Worm (Caenorhabditis elegans) whole organism, L1 larva: ENCODE results near the gene F58F6.5.

Experiments used
- C16A3.4 ChIP-seq: fragments of 150-350 bp; optimal IDR thresholded peaks from 2 replicates; lab custom pipeline; 2014; ENCODE audit warnings: missing biosample characterization, missing genetic modification characterization
- C34B4.2 ChIP-seq: sonication (generic microtip); optimal IDR thresholded peaks from 2 replicates; lab custom pipeline; 2017; ENCODE audit warnings: mild to moderate bottlenecking, missing genetic modification characterization, missing compliant biosample characterization
- alr-1 ChIP-seq: fragments of 200-800 bp; sonication (Bioruptor generic); optimal IDR thresholded peaks from 2 replicates; lab custom pipeline; 2018; ENCODE audit warnings: borderline replicate concordance, mild to moderate bottlenecking, missing genetic modification characterization, missing compliant biosample characterization
- ama-1 ChIP-seq: fragments of 150-350 bp; optimal IDR thresholded peaks from 2 replicates; lab custom pipeline; 2014
- blmp-1 ChIP-seq: fragments of 150-350 bp; optimal IDR thresholded peaks from 2 replicates; lab custom pipeline; 2014; ENCODE audit warnings: missing biosample characterization, missing genetic modification characterization
- ceh-8 ChIP-seq: fragments of 200-800 bp; sonication (Bioruptor generic); optimal IDR thresholded peaks from 2 replicates; lab custom pipeline; 2018; ENCODE audit warnings: mild to moderate bottlenecking, missing genetic modification characterization, moderate library complexity, missing compliant biosample characterization
- ceh-88 ChIP-seq: fragments of 200-800 bp; sonication (Bioruptor generic); IDR thresholded peaks from 2 replicates; pipeline ENCODE4 v1.3.6; 2022; ENCODE audit warnings: missing genetic modification characterization, missing compliant biosample characterization
- dsc-1 ChIP-seq: sonication (generic microtip); optimal IDR thresholded peaks from 2 replicates; lab custom pipeline; 2016; ENCODE audit warnings: mild to moderate bottlenecking, missing genetic modification characterization, missing compliant biosample characterization
- efl-1 ChIP-seq, 4 experiments: fragments of 150-350 bp; optimal IDR thresholded peaks in 3 of 4; peaks in 1 of 4; 1 replicate in 1 of 4; 2 replicates in 3 of 4; lab custom pipeline; 2014; ENCODE audit warnings: missing biosample characterization in 2 of 4, missing genetic modification characterization in 2 of 4, missing genetic modification reagents in 2 of 4
- egl-27 ChIP-seq, 2 experiments: fragments of 150-350 bp in 1 of 2; sonication (generic microtip); optimal IDR thresholded peaks; 3 replicates each; lab custom pipeline; 2017 to 2018; ENCODE audit warnings: missing biosample characterization in 2 of 2, missing genetic modification characterization in 2 of 2, missing genetic modification reagents in 2 of 2
- elt-3 ChIP-seq, 6 experiments: fragments of 150-350 bp in 1 of 6; sonication (generic microtip); optimal IDR thresholded peaks; 2 replicates each; lab custom pipeline; 2017 to 2018; ENCODE audit warnings: missing biosample characterization in 6 of 6, missing genetic modification characterization in 6 of 6, inconsistent platforms in 1 of 6
- ets-5 ChIP-seq: fragments of 200-800 bp; sonication (Bioruptor generic); IDR thresholded peaks from 2 replicates; pipeline ENCODE4 v1.3.6; 2022; ENCODE audit warnings: missing genetic modification characterization, missing compliant biosample characterization
- fkh-10 ChIP-seq: sonication (generic microtip); optimal IDR thresholded peaks from 2 replicates; lab custom pipeline; 2017; ENCODE audit warnings: missing biosample characterization, missing genetic modification reagents, missing genetic modification characterization
- fkh-8 ChIP-seq: sonication (generic microtip); optimal IDR thresholded peaks from 2 replicates; lab custom pipeline; 2016; ENCODE audit warnings: mild to moderate bottlenecking, missing genetic modification characterization, missing compliant biosample characterization
- grh-1 ChIP-seq: fragments of 200-800 bp; sonication (Bioruptor generic); IDR thresholded peaks from 2 replicates; pipeline ENCODE4 v1.3.6; 2022; ENCODE audit warnings: missing genetic modification reagents, missing genetic modification characterization, missing compliant biosample characterization
- hlh-17 ChIP-seq: fragments of 200-800 bp; sonication (Bioruptor generic); optimal IDR thresholded peaks from 2 replicates; lab custom pipeline; 2018; ENCODE audit warnings: missing genetic modification characterization, mild to moderate bottlenecking, missing compliant biosample characterization, moderate library complexity, borderline replicate concordance
- hpl-2 ChIP-seq: fragments of 150-350 bp; optimal IDR thresholded peaks from 2 replicates; lab custom pipeline; 2014; ENCODE audit warnings: missing biosample characterization, missing genetic modification reagents, missing genetic modification characterization
- irx-1 ChIP-seq: sonication (generic microtip); optimal IDR thresholded peaks from 2 replicates; lab custom pipeline; 2016; ENCODE audit warnings: missing genetic modification characterization, missing compliant biosample characterization
- lin-13 ChIP-seq: fragments of 150-350 bp; optimal IDR thresholded peaks from 2 replicates; lab custom pipeline; 2014; ENCODE audit warnings: missing biosample characterization, missing genetic modification reagents, missing genetic modification characterization
- lin-14 ChIP-seq: fragments of 200-800 bp; sonication (Bioruptor generic); optimal IDR thresholded peaks from 2 replicates; lab custom pipeline; 2018; ENCODE audit warnings: mild to moderate bottlenecking, missing genetic modification characterization, moderate library complexity, missing compliant biosample characterization
- lin-15B ChIP-seq: fragments of 150-350 bp; sonication (generic microtip); optimal IDR thresholded peaks from 3 replicates; lab custom pipeline; 2014; ENCODE audit warnings: missing biosample characterization, missing genetic modification characterization
- lin-35 ChIP-seq, 2 experiments: fragments of 150-350 bp; optimal IDR thresholded peaks; 2 replicates each; lab custom pipeline; 2014; ENCODE audit warnings: missing biosample characterization in 2 of 2, missing genetic modification characterization in 2 of 2, missing genetic modification reagents in 2 of 2
- mab-9 ChIP-seq: fragments of 200-800 bp; sonication (Bioruptor generic); IDR thresholded peaks from 2 replicates; pipeline ENCODE4 v1.3.6; 2022; ENCODE audit warnings: missing genetic modification reagents, missing genetic modification characterization, missing compliant biosample characterization
- mdl-1 ChIP-seq, 2 experiments: fragments of 150-350 bp; optimal IDR thresholded peaks; 2 replicates each; lab custom pipeline; 2014 to 2017; ENCODE audit warnings: missing biosample characterization in 2 of 2, missing genetic modification characterization in 2 of 2, inconsistent platforms in 1 of 2
- mep-1 ChIP-seq: fragments of 150-350 bp; optimal IDR thresholded peaks from 2 replicates; lab custom pipeline; 2014; ENCODE audit warnings: missing biosample characterization, missing genetic modification characterization
- nhr-237 ChIP-seq: fragments of 150-350 bp; optimal IDR thresholded peaks from 2 replicates; lab custom pipeline; 2014; ENCODE audit warnings: missing biosample characterization, missing genetic modification characterization
- nhr-28 ChIP-seq: fragments of 150-350 bp; optimal IDR thresholded peaks from 2 replicates; lab custom pipeline; 2014; ENCODE audit warnings: missing biosample characterization, missing genetic modification characterization
- nhr-47 ChIP-seq: sonication (generic microtip); optimal IDR thresholded peaks from 2 replicates; lab custom pipeline; 2016; ENCODE audit warnings: mild to moderate bottlenecking, missing genetic modification characterization, moderate library complexity, missing compliant biosample characterization
- nhr-71 ChIP-seq: sonication (generic microtip); optimal IDR thresholded peaks from 2 replicates; lab custom pipeline; 2016; ENCODE audit warnings: mild to moderate bottlenecking, missing genetic modification characterization, moderate library complexity, missing compliant biosample characterization
- nhr-77 ChIP-seq: fragments of 150-350 bp; optimal IDR thresholded peaks from 2 replicates; lab custom pipeline; 2014; ENCODE audit warnings: missing biosample characterization, missing genetic modification characterization
- pag-3 ChIP-seq: sonication (generic microtip); optimal IDR thresholded peaks from 2 replicates; lab custom pipeline; 2017; ENCODE audit warnings: missing genetic modification characterization, mild to moderate bottlenecking, missing compliant biosample characterization, antibody characterized with exemption, borderline replicate concordance; ENCODE audit not compliant: insufficient read depth
- pax-3 ChIP-seq: fragments of 200-800 bp; sonication (Bioruptor generic); optimal IDR thresholded peaks from 2 replicates; lab custom pipeline; 2018; ENCODE audit warnings: mild to moderate bottlenecking, missing genetic modification characterization, moderate library complexity, missing compliant biosample characterization
- pqm-1 ChIP-seq: sonication (generic microtip); optimal IDR thresholded peaks from 3 replicates; lab custom pipeline; 2017; ENCODE audit warnings: missing biosample characterization, missing genetic modification characterization
- rnt-1 ChIP-seq: sonication (generic microtip); optimal IDR thresholded peaks from 2 replicates; lab custom pipeline; 2016; ENCODE audit warnings: mild to moderate bottlenecking, missing genetic modification characterization, moderate library complexity, missing compliant biosample characterization
- skn-1 ChIP-seq: fragments of 150-350 bp; optimal IDR thresholded peaks from 2 replicates; lab custom pipeline; 2014; ENCODE audit warnings: missing biosample characterization, missing genetic modification characterization
- snpc-4 ChIP-seq: fragments of 150-350 bp; optimal IDR thresholded peaks from 2 replicates; lab custom pipeline; 2014; ENCODE audit warnings: missing biosample characterization, missing genetic modification characterization
- snu-23 ChIP-seq: sonication (generic microtip); optimal IDR thresholded peaks from 2 replicates; lab custom pipeline; 2016; ENCODE audit warnings: missing genetic modification characterization, missing compliant biosample characterization
- sox-4 ChIP-seq: sonication (generic microtip); optimal IDR thresholded peaks from 2 replicates; lab custom pipeline; 2016; ENCODE audit warnings: missing genetic modification characterization, missing compliant biosample characterization
- sptf-1 ChIP-seq: fragments of 150-350 bp; optimal IDR thresholded peaks from 2 replicates; lab custom pipeline; 2014; ENCODE audit warnings: missing biosample characterization, missing genetic modification characterization
- sup-37 ChIP-seq: fragments of 200-800 bp; sonication (Bioruptor generic); optimal IDR thresholded peaks from 2 replicates; lab custom pipeline; 2018; ENCODE audit warnings: mild to moderate bottlenecking, missing genetic modification characterization, missing compliant biosample characterization
- tbx-2 ChIP-seq: sonication (generic microtip); optimal IDR thresholded peaks from 2 replicates; lab custom pipeline; 2016; ENCODE audit warnings: missing genetic modification characterization, missing compliant biosample characterization
- unc-86 ChIP-seq: sonication (generic microtip); optimal IDR thresholded peaks from 2 replicates; lab custom pipeline; 2016; ENCODE audit warnings: missing genetic modification characterization, missing compliant biosample characterization
- unc-98 ChIP-seq: fragments of 200-800 bp; sonication (Bioruptor generic); IDR thresholded peaks from 2 replicates; pipeline ENCODE4 v1.3.6; 2022; ENCODE audit warnings: missing genetic modification characterization, missing compliant biosample characterization
- vab-15 ChIP-seq: sonication (generic microtip); optimal IDR thresholded peaks from 2 replicates; lab custom pipeline; 2017; ENCODE audit warnings: missing genotype, mild to moderate bottlenecking, missing genetic modification characterization, missing compliant biosample characterization
- xbp-1 ChIP-seq: sonication (generic microtip); optimal IDR thresholded peaks from 2 replicates; lab custom pipeline; 2016; ENCODE audit warnings: missing genetic modification characterization, missing compliant biosample characterization
- zag-1 ChIP-seq: fragments of 150-350 bp; optimal IDR thresholded peaks from 2 replicates; lab custom pipeline; 2014; ENCODE audit warnings: missing biosample characterization, missing genetic modification characterization
- ztf-4 ChIP-seq: fragments of 150-350 bp; optimal IDR thresholded peaks from 2 replicates; lab custom pipeline; 2014; ENCODE audit warnings: missing biosample characterization, missing genetic modification characterization

F58F6.5 gene

DNA sequence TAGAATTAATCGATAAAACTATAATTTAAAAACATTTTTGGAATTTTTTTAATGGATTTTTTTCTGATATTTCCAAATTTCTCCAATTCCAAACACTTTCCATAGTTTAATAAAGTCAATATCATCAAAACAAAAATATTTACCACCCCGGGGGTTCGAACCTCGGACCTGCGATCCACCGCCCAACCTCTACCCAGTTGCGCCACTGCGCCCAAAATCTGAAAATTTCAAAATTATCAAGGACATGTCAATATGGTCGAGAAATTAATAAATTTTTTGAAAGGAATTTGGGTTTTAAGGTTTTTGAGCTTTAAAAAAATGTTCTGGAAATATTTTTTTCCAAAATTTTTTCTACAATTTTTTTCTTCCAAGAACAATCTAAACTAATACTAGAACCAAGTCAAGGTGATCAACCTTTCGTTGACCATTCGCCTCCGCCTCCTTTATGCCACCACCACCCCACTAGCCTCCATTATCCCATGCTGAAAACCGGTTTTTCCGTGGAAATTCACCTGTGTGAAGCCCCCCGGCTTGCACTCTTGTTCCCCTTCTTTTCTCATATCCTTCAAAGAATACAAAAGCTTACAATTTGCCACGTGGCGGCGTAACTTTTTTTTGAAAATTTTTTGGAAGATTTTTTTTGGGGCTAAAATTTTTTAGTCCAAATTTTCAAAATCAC is 38.3 kb downstream of the F58F6.5 start:
- TF ChIP-seq blmp-1 (tag; lab: Kevin White, UChicago) (peak; percentile 37), nhr-77 (tag; lab: Kevin White, UChicago) (no peak), nhr-28 (no peak)

DNA sequence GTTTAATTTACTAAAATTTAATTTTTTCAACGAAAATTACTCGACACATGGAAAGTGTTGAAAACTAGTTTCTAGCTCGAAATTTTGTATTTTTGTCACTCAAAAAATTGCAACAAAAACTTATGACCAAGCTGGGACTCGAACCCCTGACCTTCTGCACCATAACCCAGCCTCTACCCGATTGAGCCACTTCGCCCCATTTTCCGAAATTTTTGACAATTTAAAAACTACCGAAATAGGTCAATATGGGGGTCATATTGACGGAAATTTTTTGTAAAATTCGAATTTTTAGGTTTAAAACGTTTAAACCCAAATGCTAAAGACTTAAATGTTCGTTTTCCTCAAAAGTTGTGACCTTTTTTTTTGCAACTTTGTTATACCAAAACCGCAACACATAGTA is 42.0 kb downstream of the F58F6.5 start:
- no peak for TF ChIP-seq efl-1 (optimal IDR thresholded peaks at IDR 0.05; lab: Kevin White, UChicago)
- peak in 1 of 2 experiments; percentile 53 for TF ChIP-seq efl-1 (GFP tag; optimal IDR thresholded peaks at IDR 0.05 in 1 of 2; lab: Kevin White, UChicago)
- no peak for TF ChIP-seq hlh-17

DNA sequence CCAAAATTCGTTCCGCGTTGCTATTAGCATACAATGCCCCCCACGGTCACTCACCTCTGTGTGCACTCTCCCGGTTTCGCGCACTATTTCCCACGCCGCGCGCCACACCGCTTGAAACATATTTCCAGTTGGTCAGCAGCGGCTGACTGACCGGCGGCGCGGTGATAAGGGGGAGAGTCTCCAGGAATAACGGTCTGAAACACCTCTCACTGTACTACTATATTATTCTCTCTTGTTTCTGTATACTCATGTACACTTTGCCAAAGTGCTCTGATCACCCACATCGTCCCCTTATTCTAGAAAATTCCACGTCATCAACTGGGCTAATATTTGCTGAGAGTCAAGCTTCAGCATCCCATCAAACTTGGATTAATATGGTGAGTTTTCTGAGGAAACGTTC is 42.4 kb downstream of the F58F6.5 start, which contains the start of gene nhr-41:
nhr-41 (plus strand) TSS at position 301 of the 400 bp plus-strand sequence.
- TF ChIP-seq unc-98 (no peak), xbp-1 (tag; lab: Kevin White, UChicago) (no peak), zag-1 (no peak), hpl-2 (GFP tag; lab: Kevin White, UChicago) (no peak), pax-3 (tag; lab: Kevin White, UChicago) (no peak), ama-1 (lab: Kevin White, UChicago) (no peak), rnt-1 (tag; lab: Kevin White, UChicago) (no peak), sox-4 (tag; lab: Kevin White, UChicago) (no peak), blmp-1 (tag; lab: Kevin White, UChicago) (no peak), C34B4.2 (tag; lab: Kevin White, UChicago) (no peak), sptf-1 (tag; lab: Kevin White, UChicago) (no peak), irx-1 (tag; lab: Kevin White, UChicago) (no peak), elt-3 (tag; optimal IDR thresholded peaks at IDR 0.05; lab: Kevin White, UChicago) (no peak), fkh-10 (GFP tag; lab: Kevin White, UChicago) (no peak), nhr-237 (tag; lab: Kevin White, UChicago) (no peak), grh-1 (no peak), ceh-8 (no peak), lin-35 (GFP tag; optimal IDR thresholded peaks at IDR 0.05; lab: Kevin White, UChicago) (no peak), fkh-8 (tag; lab: Kevin White, UChicago) (no peak)

DNA sequence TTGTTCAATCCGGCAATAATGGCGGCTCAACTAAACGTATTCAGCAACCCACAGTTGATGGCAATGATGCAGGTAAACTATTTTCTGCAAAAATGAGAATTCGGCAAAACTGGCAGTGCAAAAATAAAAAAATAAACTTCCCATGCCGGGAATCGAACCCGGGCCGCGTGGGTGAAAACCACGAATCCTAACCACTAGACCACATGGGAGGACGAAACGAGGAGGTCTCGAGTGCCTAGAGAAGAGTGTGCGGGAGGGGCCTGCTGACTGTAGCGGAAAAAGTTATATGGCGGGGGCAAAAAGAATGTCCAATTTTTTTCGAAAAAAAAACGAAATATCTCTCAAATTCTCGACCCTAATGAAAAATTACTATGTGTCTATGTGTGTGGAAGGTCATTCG is 44.6 kb downstream of the F58F6.5 start:
- peak; percentile 43 for TF ChIP-seq lin-14 (GFP tag; lab: Kevin White, UChicago)
- TF ChIP-seq skn-1 (tag; lab: Kevin White, UChicago), result peak; percentile 24
- no peak for TF ChIP-seq ets-5 (GFP tag; lab: Robert Waterston, UW)
- peak; percentile 79 for TF ChIP-seq snu-23 (GFP tag; lab: Kevin White, UChicago)
- no peak for TF ChIP-seq ztf-4
- TF ChIP-seq nhr-71 (tag; lab: Kevin White, UChicago), result peak; percentile 70
- TF ChIP-seq efl-1 (optimal IDR thresholded peaks at IDR 0.05; lab: Kevin White, UChicago), result peak; percentile 27 to 35
- peak; percentile 41 to 96 for TF ChIP-seq efl-1 (GFP tag; optimal IDR thresholded peaks at IDR 0.05 in 1 of 2; lab: Kevin White, UChicago)
- TF ChIP-seq pqm-1 (tag; lab: Kevin White, UChicago), result no peak
- TF ChIP-seq pag-3 (tag; lab: Kevin White, UChicago), result peak; percentile 17
- peak in 1 of 2 experiments; percentile 45 for TF ChIP-seq mdl-1 (tag; optimal IDR thresholded peaks at IDR 0.05; lab: Kevin White, UChicago)
- TF ChIP-seq C16A3.4 (tag; lab: Kevin White, UChicago), result peak; percentile 31
- no peak for TF ChIP-seq snpc-4
- TF ChIP-seq blmp-1 (tag; lab: Kevin White, UChicago), result no peak
- TF ChIP-seq nhr-47 (tag; lab: Kevin White, UChicago), result peak; percentile 62
- TF ChIP-seq vab-15 (tag; lab: Kevin White, UChicago), result peak; percentile 13
- TF ChIP-seq mep-1, result peak; percentile 59
- TF ChIP-seq unc-86 (tag; lab: Kevin White, UChicago), result no peak
- no peak for TF ChIP-seq egl-27 (tag; optimal IDR thresholded peaks at IDR 0.05; lab: Kevin White, UChicago)
- peak; percentile 40 for TF ChIP-seq dsc-1
- TF ChIP-seq ceh-88 (GFP tag; lab: Robert Waterston, UW), result no peak
- no peak for TF ChIP-seq lin-15B
- no peak for TF ChIP-seq sup-37 (GFP tag; lab: Kevin White, UChicago)
- peak; percentile 52 for TF ChIP-seq lin-13 (GFP tag; lab: Kevin White, UChicago)
- no peak for TF ChIP-seq mab-9 (GFP tag; lab: Robert Waterston, UW)
- TF ChIP-seq alr-1 (tag; lab: Kevin White, UChicago), result no peak
- TF ChIP-seq tbx-2 (tag; lab: Kevin White, UChicago), result peak; percentile 45
